Fruit fly (Drosophila melanogaster) whole organism, embryonic: Measurements from ENCODE around the gene MCU.

Experiments used
- Bteb2 ChIP-seq: fragments of 200-800 bp; sonication (Bioruptor generic); optimal IDR thresholded peaks from 2 replicates; lab custom pipeline; 2016; ENCODE audit warnings: missing biosample characterization, missing genetic modification characterization
- CG10654 ChIP-seq: fragments of 200-800 bp; sonication (Bioruptor generic); optimal IDR thresholded peaks from 2 replicates; lab custom pipeline; 2016; ENCODE audit warnings: missing biosample characterization, missing genetic modification characterization
- CG11695 ChIP-seq: fragments of 200-800 bp; sonication (Bioruptor generic); IDR thresholded peaks from 3 replicates; pipeline ENCODE4 v1.3.6; 2022; ENCODE audit warnings: missing biosample characterization, missing genetic modification characterization
- CG14441 ChIP-seq: fragments of 200-800 bp; sonication (Bioruptor generic); IDR thresholded peaks from 2 replicates; pipeline ENCODE4 v1.3.6; 2022; ENCODE audit warnings: missing biosample characterization, missing genetic modification characterization
- CG14965 ChIP-seq: fragments of 200-800 bp; sonication (Bioruptor generic); optimal IDR thresholded peaks from 2 replicates; lab custom pipeline; 2016; ENCODE audit warnings: missing biosample characterization, missing genetic modification characterization, borderline replicate concordance
- CG1603 ChIP-seq: fragments of 200-800 bp; sonication (Bioruptor generic); optimal IDR thresholded peaks from 2 replicates; lab custom pipeline; 2019; ENCODE audit warnings: missing biosample characterization, mild to moderate bottlenecking, missing genetic modification characterization, moderate library complexity
- CG17359 ChIP-seq: fragments of 200-800 bp; sonication (Bioruptor generic); optimal IDR thresholded peaks from 3 replicates; lab custom pipeline; 2018; ENCODE audit warnings: missing biosample characterization, mild to moderate bottlenecking, missing genetic modification characterization, moderate library complexity
- CG17568 ChIP-seq: fragments of 200-800 bp; sonication (Bioruptor generic); optimal IDR thresholded peaks from 2 replicates; lab custom pipeline; 2018; ENCODE audit warnings: missing biosample characterization, mild to moderate bottlenecking, missing genetic modification characterization, moderate library complexity
- CG2678 ChIP-seq: fragments of 200-800 bp; sonication (Bioruptor generic); optimal IDR thresholded peaks from 3 replicates; lab custom pipeline; 2019; ENCODE audit warnings: missing biosample characterization, mild to moderate bottlenecking, missing genetic modification characterization, moderate library complexity
- CG2889 ChIP-seq: fragments of 200-800 bp; sonication (Bioruptor generic); IDR thresholded peaks from 3 replicates; pipeline ENCODE4 v1.3.6; 2022; ENCODE audit warnings: missing biosample characterization, missing genetic modification characterization
- CG3726 ChIP-seq: fragments of 200-800 bp; sonication (Bioruptor generic); IDR thresholded peaks from 3 replicates; pipeline ENCODE4, ENCODE4 v1.3.6; 2022; ENCODE audit warnings: missing biosample characterization, missing genetic modification characterization
- CG4282 ChIP-seq: fragments of 200-800 bp; sonication (Bioruptor generic); optimal IDR thresholded peaks from 2 replicates; lab custom pipeline; 2016; ENCODE audit warnings: missing biosample characterization, missing genetic modification characterization
- CG7357 ChIP-seq: fragments of 200-800 bp; sonication (Bioruptor generic); IDR thresholded peaks from 3 replicates; pipeline ENCODE4 v1.3.6; 2022; ENCODE audit warnings: missing biosample characterization, missing genetic modification characterization
- CG7556 ChIP-seq: fragments of 200-800 bp; sonication (Bioruptor generic); optimal IDR thresholded peaks from 2 replicates; lab custom pipeline; 2017; ENCODE audit warnings: missing biosample characterization, mild to moderate bottlenecking, missing genetic modification characterization
- CG7963 ChIP-seq: fragments of 200-800 bp; sonication (Bioruptor generic); IDR thresholded peaks from 3 replicates; pipeline ENCODE4 v1.3.6; 2022; ENCODE audit warnings: missing biosample characterization, missing genetic modification characterization; ENCODE audit not compliant: partially characterized antibody
- CG8281 ChIP-seq: fragments of 200-800 bp; sonication (Bioruptor generic); optimal IDR thresholded peaks from 2 replicates; lab custom pipeline; 2018; ENCODE audit warnings: missing biosample characterization, mild to moderate bottlenecking, missing genetic modification characterization, moderate library complexity
- CrebB ChIP-seq: fragments of 200-800 bp; sonication (Bioruptor generic); optimal IDR thresholded peaks from 3 replicates; lab custom pipeline; 2018; ENCODE audit warnings: missing biosample characterization, mild to moderate bottlenecking, missing genetic modification characterization
- Dad ChIP-seq: fragments of 200-800 bp; sonication (Bioruptor generic); optimal IDR thresholded peaks from 3 replicates; lab custom pipeline; 2016; ENCODE audit warnings: missing biosample characterization, missing genetic modification characterization
- Dp ChIP-seq: fragments of 200-800 bp; sonication (Bioruptor generic); optimal IDR thresholded peaks from 2 replicates; lab custom pipeline; 2018; ENCODE audit warnings: missing biosample characterization, mild to moderate bottlenecking, missing genetic modification characterization, moderate library complexity
- Dref ChIP-seq: fragments of 200-800 bp; sonication (Bioruptor generic); IDR thresholded peaks from 2 replicates; pipeline ENCODE4 v1.3.6; 2022; ENCODE audit warnings: missing biosample characterization, missing genetic modification characterization
- Ets65A ChIP-seq: fragments of 200-800 bp; sonication (Bioruptor generic); peaks from one replicate; lab custom pipeline; 2016; ENCODE audit warnings: missing biosample characterization, missing genetic modification characterization
- Fer2 ChIP-seq: fragments of 200-800 bp; sonication (Bioruptor generic); optimal IDR thresholded peaks from 2 replicates; lab custom pipeline; 2018; ENCODE audit warnings: missing biosample characterization, mild to moderate bottlenecking, missing genetic modification characterization, moderate library complexity
- Gug ChIP-seq: fragments of 200-800 bp; sonication (Bioruptor generic); IDR thresholded peaks from 4 replicates; pipeline ENCODE4 v1.3.6; 2022; ENCODE audit warnings: missing biosample characterization, missing genetic modification characterization
- HLHmδ ChIP-seq: fragments of 200-800 bp; sonication (Bioruptor generic); optimal IDR thresholded peaks from 2 replicates; lab custom pipeline; 2018; ENCODE audit warnings: missing biosample characterization, mild to moderate bottlenecking, missing genetic modification characterization, moderate library complexity
- HmgZ ChIP-seq: fragments of 200-800 bp; sonication (Bioruptor generic); optimal IDR thresholded peaks from 2 replicates; lab custom pipeline; 2018; ENCODE audit warnings: missing biosample characterization, mild to moderate bottlenecking, missing genetic modification characterization
- Hsf ChIP-seq: fragments of 200-800 bp; sonication (Bioruptor generic); optimal IDR thresholded peaks from 3 replicates; lab custom pipeline; 2016; ENCODE audit warnings: missing biosample characterization, missing genetic modification characterization
- Kr ChIP-seq: fragments of 200-800 bp; sonication (Bioruptor generic); optimal IDR thresholded peaks from 2 replicates; lab custom pipeline; 2017; ENCODE audit warnings: missing biosample characterization, mild to moderate bottlenecking, missing genetic modification characterization
- Mes4 ChIP-seq: fragments of 200-800 bp; sonication (Bioruptor generic); optimal IDR thresholded peaks from 2 replicates; lab custom pipeline; 2016; ENCODE audit warnings: missing biosample characterization, missing genetic modification characterization
- Myb ChIP-seq: fragments of 200-800 bp; sonication (Bioruptor generic); optimal IDR thresholded peaks from 2 replicates; lab custom pipeline; 2016; ENCODE audit warnings: missing biosample characterization, missing genetic modification characterization
- NC2β ChIP-seq: fragments of 200-800 bp; sonication (Bioruptor generic); optimal IDR thresholded peaks from 2 replicates; lab custom pipeline; 2016; ENCODE audit warnings: missing biosample characterization, missing genetic modification characterization
- al ChIP-seq: fragments of 200-800 bp; sonication (Bioruptor generic); IDR thresholded peaks from 2 replicates; pipeline ENCODE4 v1.3.6; 2022; ENCODE audit warnings: missing biosample characterization, missing genetic modification characterization
- bbx ChIP-seq: fragments of 200-800 bp; sonication (Bioruptor generic); IDR thresholded peaks from 2 replicates; pipeline ENCODE4 v1.3.6; 2022; ENCODE audit warnings: missing biosample characterization, missing genetic modification characterization; ENCODE audit not compliant: partially characterized antibody
- corto ChIP-seq: fragments of 200-800 bp; sonication (Bioruptor generic); optimal IDR thresholded peaks from 2 replicates; lab custom pipeline; 2016; ENCODE audit warnings: missing biosample characterization, mild to moderate bottlenecking, missing genetic modification characterization, moderate library complexity
- dimm ChIP-seq: fragments of 200-800 bp; sonication (Bioruptor generic); IDR thresholded peaks from 2 replicates; pipeline ENCODE4 v1.3.6; 2022; ENCODE audit warnings: missing biosample characterization, missing genetic modification characterization
- fd102C ChIP-seq: fragments of 200-800 bp; sonication (Bioruptor generic); optimal IDR thresholded peaks from 2 replicates; lab custom pipeline; 2018; ENCODE audit warnings: missing biosample characterization, mild to moderate bottlenecking, missing genetic modification characterization, moderate library complexity
- gem ChIP-seq: fragments of 200-800 bp; sonication (Bioruptor generic); optimal IDR thresholded peaks from 2 replicates; lab custom pipeline; 2019; ENCODE audit warnings: missing biosample characterization, mild to moderate bottlenecking, missing genetic modification characterization, moderate library complexity
- gro ChIP-seq: fragments of 200-800 bp; sonication (Bioruptor generic); optimal IDR thresholded peaks from 2 replicates; lab custom pipeline; 2016; ENCODE audit warnings: missing biosample characterization, missing genetic modification characterization
- pnt ChIP-seq: fragments of 200-800 bp; sonication (Bioruptor generic); optimal IDR thresholded peaks from 3 replicates; lab custom pipeline; 2016; ENCODE audit warnings: missing biosample characterization, missing genetic modification characterization
- psq ChIP-seq: fragments of 200-800 bp; sonication (Bioruptor generic); optimal IDR thresholded peaks from 2 replicates; lab custom pipeline; 2017; ENCODE audit warnings: missing biosample characterization, missing genetic modification characterization
- pum ChIP-seq: fragments of 200-800 bp; sonication (Bioruptor generic); optimal IDR thresholded peaks from 2 replicates; lab custom pipeline; 2016; ENCODE audit warnings: missing biosample characterization, missing genetic modification characterization
- rib ChIP-seq: fragments of 200-800 bp; sonication (Bioruptor generic); IDR thresholded peaks from 2 replicates; pipeline ENCODE4 v1.3.6; 2022; ENCODE audit warnings: missing biosample characterization, missing genetic modification characterization
- run ChIP-seq: fragments of 200-800 bp; sonication (Bioruptor generic); optimal IDR thresholded peaks from 3 replicates; lab custom pipeline; 2018; ENCODE audit warnings: missing biosample characterization, mild to moderate bottlenecking, missing genetic modification characterization
- sisA ChIP-seq: fragments of 200-800 bp; sonication (Bioruptor generic); IDR thresholded peaks from 2 replicates; pipeline ENCODE4 v1.3.6; 2022; ENCODE audit warnings: missing biosample characterization, missing genetic modification characterization
- slbo ChIP-seq: fragments of 200-800 bp; sonication (Bioruptor generic); IDR thresholded peaks from 2 replicates; pipeline ENCODE4 v1.3.6; 2022; ENCODE audit warnings: missing biosample characterization, missing genetic modification characterization
- sob ChIP-seq: fragments of 200-800 bp; sonication (Bioruptor generic); IDR thresholded peaks from 2 replicates; pipeline ENCODE4 v1.3.6; 2022; ENCODE audit warnings: missing biosample characterization, missing genetic modification characterization
- stwl ChIP-seq: fragments of 200-800 bp; sonication (Bioruptor generic); optimal IDR thresholded peaks from 3 replicates; lab custom pipeline; 2018; ENCODE audit warnings: missing biosample characterization, mild to moderate bottlenecking, missing genetic modification characterization, moderate library complexity
- sug ChIP-seq: fragments of 200-800 bp; optimal IDR thresholded peaks from 2 replicates; lab custom pipeline; 2019; ENCODE audit warnings: missing biosample characterization, mild to moderate bottlenecking, missing genetic modification characterization, moderate library complexity
- tgo ChIP-seq: fragments of 200-800 bp; sonication (Bioruptor generic); IDR thresholded peaks from 3 replicates; pipeline ENCODE4 v1.3.6; 2022; ENCODE audit warnings: missing biosample characterization, missing genetic modification characterization
- toy ChIP-seq: fragments of 200-800 bp; sonication (Bioruptor generic); IDR thresholded peaks from 2 replicates; pipeline ENCODE4 v1.3.6; 2022; ENCODE audit warnings: missing biosample characterization, missing genetic modification characterization
- ttk ChIP-seq: fragments of 200-800 bp; sonication (Bioruptor generic); IDR thresholded peaks from 2 replicates; pipeline ENCODE4 v2.1.2; 2022; ENCODE audit warnings: missing biosample characterization, missing genetic modification characterization
- tup ChIP-seq: fragments of 200-800 bp; sonication (Bioruptor generic); optimal IDR thresholded peaks from 2 replicates; lab custom pipeline; 2016; ENCODE audit warnings: missing biosample characterization, mild to moderate bottlenecking, missing genetic modification characterization, moderate library complexity
- tx ChIP-seq: fragments of 200-800 bp; sonication (Bioruptor generic); optimal IDR thresholded peaks from 2 replicates; lab custom pipeline; 2016; ENCODE audit warnings: missing biosample characterization, missing genetic modification characterization

Gene MCU

DNA sequence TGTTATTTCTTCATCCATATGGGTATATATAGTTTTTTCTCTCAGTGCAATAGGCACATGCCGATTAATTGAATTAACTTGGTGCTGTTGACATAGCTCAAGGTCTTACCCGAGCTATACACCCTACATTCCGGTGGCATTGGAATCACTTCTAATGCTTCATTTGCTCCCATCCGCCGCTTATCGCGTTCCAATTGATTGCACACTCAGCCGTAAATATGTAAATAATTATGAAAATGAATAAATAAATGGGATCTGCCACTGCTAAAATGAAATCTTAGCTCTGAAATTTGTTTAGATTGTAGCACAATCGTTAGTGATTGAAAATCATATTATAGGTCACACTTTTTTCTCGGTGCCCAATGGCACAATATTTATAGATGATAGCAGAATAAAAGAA, 33.6 kb upstream of the MCU start (continued):
- TF ChIP-seq Fer2 (tag; lab: Kevin White, UChicago) = no peak
- TF ChIP-seq slbo (GFP tag; lab: Robert Waterston, UW) = 0 out of 2 replicates have a peak, but pooled peaks have one; percentile 28
- no peak for TF ChIP-seq CG17359 (tag; lab: Kevin White, UChicago)
- peak; percentile 26 for TF ChIP-seq CG8281 (tag; lab: Kevin White, UChicago)
- peak; percentile 20 for TF ChIP-seq CG1603 (tag; lab: Kevin White, UChicago)
- no peak for TF ChIP-seq CG7963 (GFP tag; lab: Robert Waterston, UW)
- no peak for TF ChIP-seq CG14441 (GFP tag; lab: Robert Waterston, UW)
- no peak for TF ChIP-seq Mes4
- no peak for TF ChIP-seq ttk (GFP tag; lab: Robert Waterston, UW)
- peak; percentile 42 for TF ChIP-seq CG2678 (tag; lab: Kevin White, UChicago)
- peak; percentile 4 for TF ChIP-seq HmgZ
- no peak for TF ChIP-seq dimm (GFP tag; lab: Robert Waterston, UW)
- no peak for TF ChIP-seq Dp (GFP tag; lab: Kevin White, UChicago)
- no peak for TF ChIP-seq Bteb2 (GFP tag; lab: Kevin White, UChicago)
- no peak for TF ChIP-seq fd102C (GFP tag; lab: Kevin White, UChicago)
- TF ChIP-seq Myb (GFP tag; lab: Kevin White, UChicago) = no peak
- TF ChIP-seq sob (GFP tag; lab: Robert Waterston, UW) = 0 out of 2 replicates have a peak, but pooled peaks have one; percentile 13
- TF ChIP-seq sisA = no peak
- TF ChIP-seq NC2β (GFP tag; lab: Kevin White, UChicago) = no peak
- no peak for TF ChIP-seq al (GFP tag; lab: Robert Waterston, UW)
- TF ChIP-seq tup (GFP tag; lab: Kevin White, UChicago) = no peak
- no peak for TF ChIP-seq Dad
- TF ChIP-seq Dref (GFP tag; lab: Robert Waterston, UW) = no peak
- TF ChIP-seq Gug = no peak
- no peak for TF ChIP-seq CG10654
- peak; percentile 52 for TF ChIP-seq sug (tag; lab: Kevin White, UChicago)
- TF ChIP-seq toy (GFP tag; lab: Robert Waterston, UW) = no peak
- TF ChIP-seq gem = peak; percentile 51
- no peak for TF ChIP-seq CG4282 (GFP tag; lab: Kevin White, UChicago)
- TF ChIP-seq Hsf (GFP tag; lab: Kevin White, UChicago) = no peak
- TF ChIP-seq pum = no peak
- TF ChIP-seq CG17568 (GFP tag; lab: Kevin White, UChicago) = peak; percentile 19
- TF ChIP-seq CG7556 (GFP tag; lab: Kevin White, UChicago) = peak; percentile 30
- no peak for TF ChIP-seq gro (GFP tag; lab: Kevin White, UChicago)
- peak; percentile 28 for TF ChIP-seq Ets65A
- no peak for TF ChIP-seq Kr (GFP tag; lab: Kevin White, UChicago)
- TF ChIP-seq CG2889 (GFP tag; lab: Robert Waterston, UW) = no peak
- TF ChIP-seq CrebB (tag; lab: Kevin White, UChicago) = no peak
- TF ChIP-seq run (tag; lab: Kevin White, UChicago) = no peak
- TF ChIP-seq stwl (tag; lab: Kevin White, UChicago) = no peak
- TF ChIP-seq tgo (GFP tag; lab: Robert Waterston, UW) = no peak
- TF ChIP-seq psq (GFP tag; lab: Kevin White, UChicago) = no peak
- no peak for TF ChIP-seq pnt (GFP tag; lab: Kevin White, UChicago)
- TF ChIP-seq rib (GFP tag; lab: Robert Waterston, UW) = no peak
- no peak for TF ChIP-seq HLHmδ (GFP tag; lab: Kevin White, UChicago)
- TF ChIP-seq CG7357 (GFP tag; lab: Robert Waterston, UW) = no peak
- no peak for TF ChIP-seq corto (GFP tag; lab: Kevin White, UChicago)
- TF ChIP-seq CG11695 (GFP tag; lab: Robert Waterston, UW) = peak; percentile 10; the same call in 1 of the 3 replicates
- TF ChIP-seq bbx (GFP tag; lab: Robert Waterston, UW) = no peak
- no peak for TF ChIP-seq CG3726 (GFP tag; lab: Robert Waterston, UW)
- no peak for TF ChIP-seq tx (GFP tag; lab: Kevin White, UChicago)
- TF ChIP-seq CG14965 (GFP tag; lab: Kevin White, UChicago) = no peak
